Worm (Caenorhabditis elegans): ENCODE data around the gene glb-27.

DNA sequence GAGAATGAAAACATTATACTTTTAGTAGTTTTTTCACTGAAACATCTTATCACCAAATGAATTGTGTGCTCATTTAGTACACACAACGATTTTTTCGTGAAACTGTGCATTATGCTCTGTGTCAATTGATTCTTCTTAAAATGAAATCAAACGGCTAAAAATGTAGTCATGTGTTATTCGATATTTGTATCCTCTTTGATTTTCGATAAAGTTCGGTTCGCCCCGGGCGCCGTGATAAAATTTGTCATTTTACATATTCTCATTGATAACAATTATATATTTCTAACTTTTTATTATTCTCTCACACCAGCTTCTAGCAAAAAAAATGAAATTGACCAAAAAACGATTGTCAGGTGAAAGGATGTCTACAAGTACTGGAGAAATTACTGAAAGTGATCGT, 41.3 kb downstream of the glb-27 start, which contains the start of gene ctg-2:
- TF ChIP-seq nhr-28 (tag; optimal IDR thresholded peaks at IDR 0.05) (no peak), swsn-7 (tag; optimal IDR thresholded peaks at IDR 0.05) (no peak), efl-3 (GFP tag; optimal IDR thresholded peaks at IDR 0.05) (no peak), snpc-4 (tag; optimal IDR thresholded peaks at IDR 0.05) (no peak), isw-1 (GFP tag; IDR thresholded peaks at IDR 0.05) (no peak), sox-4 (tag; optimal IDR thresholded peaks at IDR 0.05) (no peak), lin-39 (tag; optimal IDR thresholded peaks at IDR 0.05) (no peak), pqm-1 (tag; optimal IDR thresholded peaks at IDR 0.05) (no peak), ama-1 (optimal IDR thresholded peaks at IDR 0.05) (no peak), unc-130 (tag; optimal IDR thresholded peaks at IDR 0.05) (no peak), lin-35 (GFP tag; optimal IDR thresholded peaks at IDR 0.05) (no peak), elt-3 (tag; optimal IDR thresholded peaks at IDR 0.05) (no peak)
